Worm (Caenorhabditis elegans) whole organism, young adult: Measurements from ENCODE around the gene clec-59.

Experiments
- F52B5.7 ChIP-seq: sonication (generic microtip); optimal IDR thresholded peaks from 2 replicates; lab custom pipeline; 2016; ENCODE audit warnings: mild to moderate bottlenecking, missing genetic modification characterization, missing compliant biosample characterization
- akir-1 ChIP-seq: fragments of 200-800 bp; sonication (Bioruptor generic); optimal IDR thresholded peaks from 2 replicates; lab custom pipeline; 2018; ENCODE audit warnings: mild to moderate bottlenecking, missing genetic modification characterization, moderate library complexity, missing compliant biosample characterization
- pha-4 ChIP-seq: fragments of 150-350 bp; sonication (generic microtip); optimal IDR thresholded peaks from 2 replicates; lab custom pipeline; 2014; ENCODE audit warnings: missing biosample characterization, missing genetic modification reagents, missing genetic modification characterization

DNA sequence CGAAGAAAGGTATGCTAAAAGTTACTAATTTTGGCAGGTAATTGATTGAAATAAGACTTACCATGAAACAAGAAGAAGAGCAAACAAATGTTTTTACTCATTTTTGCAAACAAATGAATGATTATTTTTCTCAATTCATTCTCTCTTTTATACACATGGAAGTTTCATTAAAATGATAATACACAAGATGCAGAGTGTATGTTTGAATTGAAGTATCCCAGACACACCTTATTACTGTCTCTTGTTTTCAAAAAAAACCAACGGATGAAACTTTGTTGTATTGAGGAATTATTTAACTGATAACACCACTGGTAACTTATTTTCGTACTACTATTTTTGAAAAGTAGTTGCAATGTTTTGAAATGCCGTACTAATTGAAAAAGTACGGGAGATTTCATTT is at the start of gene clec-59:
- no peak for TF ChIP-seq akir-1
- TF ChIP-seq F52B5.7 (tag; lab: Kevin White, UChicago): no peak
- TF ChIP-seq pha-4 (tag; lab: Kevin White, UChicago): no peak
